Worm (Caenorhabditis elegans): ENCODE data around the gene F09B12.5.

DNA sequence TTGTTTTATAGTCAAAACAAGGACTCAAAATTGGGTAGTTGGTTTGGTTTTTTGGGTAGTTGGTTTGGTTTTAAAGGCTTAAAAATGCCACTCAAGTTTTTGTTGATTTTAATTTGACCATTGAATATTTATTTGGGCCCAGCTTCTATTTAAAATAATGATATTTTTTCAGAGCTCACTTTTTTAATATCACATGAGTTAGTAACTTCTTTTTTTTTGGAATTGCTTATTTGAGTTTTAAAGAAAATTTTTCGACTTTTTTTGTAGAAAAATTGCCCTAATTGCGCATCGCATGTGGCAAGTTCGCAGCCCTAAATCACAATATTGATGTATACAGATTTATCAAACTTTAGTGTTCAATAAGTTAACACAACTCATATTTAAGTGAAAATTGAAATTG lies 48.7 kb upstream of the F09B12.5 start:
- TF ChIP-seq ceh-62 (tag; optimal IDR thresholded peaks at IDR 0.05) (no peak), unc-62 (GFP tag; optimal IDR thresholded peaks at IDR 0.05 in 1 of 2) (peak in 1 of 2 experiments; percentile 93), unc-62 (tag; optimal IDR thresholded peaks at IDR 0.05) (no peak), ctbp-1 (GFP tag; IDR thresholded peaks at IDR 0.05) (no peak), R02D3.7 (tag; optimal IDR thresholded peaks at IDR 0.05) (no peak), nhr-41 (GFP tag; IDR thresholded peaks at IDR 0.05) (no peak), ces-1 (GFP tag; optimal IDR thresholded peaks at IDR 0.05) (no peak), aly-2 (tag; optimal IDR thresholded peaks at IDR 0.05) (no peak), nhr-28 (tag; optimal IDR thresholded peaks at IDR 0.05) (no peak)
